Worm (Caenorhabditis elegans) whole organism, mixed stage, embryonic: Measurements from ENCODE around the gene dct-19.

Experiments used
- M03D4.4 ChIP-seq: sonication (generic microtip); optimal IDR thresholded peaks from 2 replicates; lab custom pipeline; 2017; ENCODE audit warnings: mild to moderate bottlenecking, missing genetic modification characterization, missing compliant biosample characterization
- blmp-1 ChIP-seq: fragments of 150-350 bp; optimal IDR thresholded peaks from 2 replicates; lab custom pipeline; 2014; ENCODE audit warnings: missing biosample characterization, missing genetic modification characterization
- lin-13 ChIP-seq: fragments of 150-350 bp; optimal IDR thresholded peaks from 2 replicates; lab custom pipeline; 2014; ENCODE audit warnings: missing biosample characterization, missing genetic modification characterization
- lsy-2 ChIP-seq: fragments of 150-350 bp; optimal IDR thresholded peaks from 2 replicates; lab custom pipeline; 2014; ENCODE audit warnings: missing biosample characterization, missing genetic modification characterization
- nhr-12 ChIP-seq: fragments of 150-350 bp; optimal IDR thresholded peaks from 2 replicates; lab custom pipeline; 2014; ENCODE audit warnings: missing biosample characterization, missing genetic modification characterization
- nhr-28 ChIP-seq: fragments of 150-350 bp; optimal IDR thresholded peaks from 2 replicates; lab custom pipeline; 2014; ENCODE audit warnings: missing biosample characterization, missing genetic modification characterization
- nhr-76 ChIP-seq: sonication (generic microtip); optimal IDR thresholded peaks from 2 replicates; lab custom pipeline; 2017; ENCODE audit warnings: missing biosample characterization, missing genetic modification characterization
- sem-2 ChIP-seq: fragments of 200-800 bp; sonication (Bioruptor generic); optimal IDR thresholded peaks from 2 replicates; lab custom pipeline; 2018; ENCODE audit warnings: mild to moderate bottlenecking, missing genetic modification characterization, missing compliant biosample characterization
- snpc-4 ChIP-seq: fragments of 150-350 bp; optimal IDR thresholded peaks from 2 replicates; lab custom pipeline; 2014; ENCODE audit warnings: missing biosample characterization, missing genetic modification characterization
- unc-62 ChIP-seq: fragments of 150-350 bp; optimal IDR thresholded peaks from 2 replicates; lab custom pipeline; 2014; ENCODE audit warnings: missing biosample characterization, missing genetic modification reagents, missing genetic modification characterization

- no peak for TF ChIP-seq nhr-28 (tag; lab: Kevin White, UChicago)
- TF ChIP-seq nhr-76: no peak
- TF ChIP-seq nhr-12: no peak
- no peak for TF ChIP-seq unc-62 (GFP tag; lab: Kevin White, UChicago)
- no peak for TF ChIP-seq lin-13
- TF ChIP-seq blmp-1 (tag; lab: Kevin White, UChicago): no peak
- no peak for TF ChIP-seq snpc-4 (tag; lab: Kevin White, UChicago)
- TF ChIP-seq sem-2 (GFP tag; lab: Kevin White, UChicago): no peak
- TF ChIP-seq lsy-2 (tag; lab: Kevin White, UChicago): no peak
- no peak for TF ChIP-seq M03D4.4 (tag; lab: Kevin White, UChicago)
Measured at ce11 chrIV:12903687-12904086, 39.0 kb upstream of the dct-19 start.
